Fruit fly (Drosophila melanogaster) whole organism, pupa: Measurements from ENCODE around the gene C15.

Experiments
- CG10348 ChIP-seq: fragments of 200-800 bp; sonication (Bioruptor generic); IDR thresholded peaks from 2 replicates; pipeline ENCODE4 v1.3.6; 2022; ENCODE audit warnings: missing biosample characterization, missing genetic modification characterization
- CG12605 ChIP-seq: fragments of 200-800 bp; sonication (Bioruptor generic); IDR thresholded peaks from 2 replicates; pipeline ENCODE4 v1.3.6; 2022; ENCODE audit warnings: missing biosample characterization, missing genetic modification characterization
- CG13204 ChIP-seq: fragments of 200-800 bp; sonication (Bioruptor generic); optimal IDR thresholded peaks from 2 replicates; lab custom pipeline; 2018; ENCODE audit warnings: missing biosample characterization, mild to moderate bottlenecking, missing genetic modification characterization, moderate library complexity
- CG14655 ChIP-seq: fragments of 200-800 bp; sonication (Bioruptor generic); optimal IDR thresholded peaks from 3 replicates; lab custom pipeline; 2017; ENCODE audit warnings: mild to moderate bottlenecking, missing biosample characterization, missing genetic modification reagents, missing genetic modification characterization
- CG15710 ChIP-seq: fragments of 200-800 bp; sonication (Bioruptor generic); optimal IDR thresholded peaks from 2 replicates; lab custom pipeline; 2018; ENCODE audit warnings: missing biosample characterization, mild to moderate bottlenecking, missing genetic modification characterization, moderate library complexity
- CG17806 ChIP-seq: fragments of 200-800 bp; sonication (Bioruptor generic); optimal IDR thresholded peaks from 2 replicates; lab custom pipeline; 2018; ENCODE audit warnings: missing biosample characterization, mild to moderate bottlenecking, missing genetic modification characterization, moderate library complexity
- CG32121 ChIP-seq: fragments of 200-800 bp; sonication (Bioruptor generic); IDR thresholded peaks from 2 replicates; pipeline ENCODE4 v1.3.6; 2022; ENCODE audit warnings: missing biosample characterization, missing genetic modification characterization
- CG34367 ChIP-seq: fragments of 200-800 bp; sonication (Bioruptor generic); optimal IDR thresholded peaks from 2 replicates; lab custom pipeline; 2018; ENCODE audit warnings: missing biosample characterization, mild to moderate bottlenecking, missing genetic modification characterization
- CG4496 ChIP-seq: fragments of 200-800 bp; sonication (Bioruptor generic); IDR thresholded peaks from 3 replicates; pipeline ENCODE4 v1.3.6; 2022; ENCODE audit warnings: missing biosample characterization, missing genetic modification characterization
- CG8159 ChIP-seq: fragments of 200-800 bp; sonication (Bioruptor generic); optimal IDR thresholded peaks from 3 replicates; lab custom pipeline; 2018; ENCODE audit warnings: missing biosample characterization, mild to moderate bottlenecking, missing genetic modification characterization, moderate library complexity
- CG8301 ChIP-seq: fragments of 200-800 bp; sonication (Bioruptor generic); optimal IDR thresholded peaks from 2 replicates; lab custom pipeline; 2018; ENCODE audit warnings: missing biosample characterization, mild to moderate bottlenecking, missing genetic modification characterization
- CG9948 ChIP-seq: fragments of 200-800 bp; sonication (Bioruptor generic); optimal IDR thresholded peaks from 2 replicates; lab custom pipeline; 2018; ENCODE audit warnings: missing biosample characterization, mild to moderate bottlenecking, missing genetic modification characterization, moderate library complexity
- D1 ChIP-seq: fragments of 200-800 bp; sonication (Bioruptor generic); optimal IDR thresholded peaks from 2 replicates; lab custom pipeline; 2018; ENCODE audit warnings: missing biosample characterization, mild to moderate bottlenecking, missing genetic modification characterization, moderate library complexity
- EcR ChIP-seq: fragments of 200-800 bp; sonication (Bioruptor generic); optimal IDR thresholded peaks from 3 replicates; lab custom pipeline; 2019; ENCODE audit warnings: missing biosample characterization, missing genetic modification characterization, mild to moderate bottlenecking, moderate library complexity, missing genetic modification reagents
- Ets98B ChIP-seq: fragments of 200-800 bp; sonication (Bioruptor generic); IDR thresholded peaks from 2 replicates; pipeline ENCODE4 v1.3.6; 2022; ENCODE audit warnings: missing biosample characterization, missing genetic modification characterization
- Pif1A ChIP-seq: fragments of 200-800 bp; sonication (Bioruptor generic); optimal IDR thresholded peaks from 3 replicates; lab custom pipeline; 2016; ENCODE audit warnings: missing biosample characterization, missing genetic modification characterization
- Pif1B ChIP-seq: fragments of 200-800 bp; sonication (Bioruptor generic); optimal IDR thresholded peaks from 3 replicates; lab custom pipeline; 2016; ENCODE audit warnings: missing biosample characterization, missing genetic modification characterization
- Snoo ChIP-seq: fragments of 200-800 bp; sonication (Bioruptor generic); optimal IDR thresholded peaks from 3 replicates; lab custom pipeline; 2017; ENCODE audit warnings: missing biosample characterization, mild to moderate bottlenecking, missing genetic modification characterization, inconsistent platforms
- fd96Ca ChIP-seq: fragments of 200-800 bp; sonication (Bioruptor generic); IDR thresholded peaks from 3 replicates; pipeline ENCODE4 v1.3.6; 2022; ENCODE audit warnings: missing biosample characterization, missing genetic modification characterization
- gl ChIP-seq: fragments of 200-800 bp; sonication (Bioruptor generic); optimal IDR thresholded peaks from 2 replicates; lab custom pipeline; 2018; ENCODE audit warnings: missing biosample characterization, mild to moderate bottlenecking, missing genetic modification characterization
- rn ChIP-seq: fragments of 200-800 bp; sonication (Bioruptor generic); IDR thresholded peaks from 2 replicates; pipeline ENCODE4 v1.3.6; 2022; ENCODE audit warnings: missing biosample characterization, missing genetic modification characterization

Gene C15

DNA sequence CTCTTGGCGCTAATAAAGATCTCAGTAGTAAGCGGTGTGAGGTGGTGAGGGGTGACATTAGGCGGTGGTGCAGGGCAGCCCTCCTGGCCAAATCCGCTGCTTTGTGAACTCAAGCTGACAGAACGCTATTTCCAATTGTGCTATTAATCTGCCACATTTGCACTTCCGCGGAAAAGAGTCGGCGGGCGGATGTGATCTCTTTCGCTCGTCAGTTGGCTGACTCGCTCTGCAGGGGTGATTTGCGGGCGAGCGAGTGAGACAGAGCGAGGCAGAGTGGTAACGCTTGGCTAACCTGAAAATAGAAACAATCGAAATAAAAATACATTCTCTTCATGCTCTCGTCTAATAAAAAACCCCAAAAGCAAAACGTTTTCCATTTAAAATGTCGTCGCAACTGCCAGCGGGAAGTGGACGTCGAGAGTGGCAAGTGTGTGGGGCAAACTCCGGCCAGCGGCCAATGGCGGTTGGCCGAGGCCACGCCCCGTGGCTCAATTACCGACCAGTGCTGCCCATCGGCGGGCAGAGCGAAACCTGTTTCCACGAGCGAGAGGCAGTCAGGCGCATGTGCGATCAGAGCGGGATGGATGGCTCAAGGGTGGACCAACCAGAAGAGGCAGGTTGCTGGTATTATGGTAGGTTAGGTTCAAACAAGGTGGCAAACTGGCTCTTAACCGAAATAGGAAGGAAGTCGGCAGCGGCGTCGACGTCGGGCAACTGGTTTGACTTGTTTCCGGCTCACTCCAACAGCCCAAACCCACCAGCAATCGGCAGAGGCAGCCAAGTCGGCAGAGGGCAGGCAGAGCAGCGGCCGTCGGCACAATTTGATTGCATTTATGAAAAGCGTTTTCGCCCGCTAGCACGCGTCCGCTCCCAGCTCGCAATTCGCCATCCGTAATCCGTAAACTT is at the start of gene C15:
C15 (plus strand) TSS at position 856 of the 906 bp plus-strand sequence.
- TF ChIP-seq CG17806 (no peak), CG14655 (GFP tag; lab: Kevin White, UChicago) (no peak), Pif1B (peak; percentile 63), CG8301 (tag; lab: Kevin White, UChicago) (no peak), gl (tag; lab: Kevin White, UChicago) (no peak), CG34367 (tag; lab: Kevin White, UChicago) (no peak), CG13204 (GFP tag; lab: Kevin White, UChicago) (peak; percentile 31), CG9948 (tag; lab: Kevin White, UChicago) (no peak), CG10348 (GFP tag; lab: Robert Waterston, UW) (no peak), CG32121 (GFP tag; lab: Robert Waterston, UW) (0 out of 2 replicates have a peak, but pooled peaks have one; percentile 30), EcR (GFP tag; lab: Kevin White, UChicago) (peak; percentile 39), Snoo (tag; lab: Kevin White, UChicago) (peak; percentile 2), Ets98B (GFP tag; lab: Robert Waterston, UW) (no peak; the same call in 1 of the 2 replicates), CG8159 (peak; percentile 69), CG12605 (GFP tag; lab: Robert Waterston, UW) (0 out of 2 replicates have a peak, but pooled peaks have one; percentile 11), D1 (tag; lab: Kevin White, UChicago) (no peak), CG15710 (tag; lab: Kevin White, UChicago) (no peak), CG4496 (0 out of 3 replicates have a peak, but pooled peaks have one; percentile 44), Pif1A (no peak), fd96Ca (GFP tag; lab: Robert Waterston, UW) (peak; percentile 56; the same call in 1 of the 3 replicates), rn (GFP tag; lab: Robert Waterston, UW) (no peak)

- TF ChIP-seq CG8159 = peak; percentile 46
- TF ChIP-seq Pif1B = peak; percentile 12
- TF ChIP-seq Pif1A = peak; percentile 8
- TF ChIP-seq CG17806 = no peak
- no peak for TF ChIP-seq EcR (GFP tag; lab: Kevin White, UChicago)
- TF ChIP-seq rn (GFP tag; lab: Robert Waterston, UW) = no peak
- TF ChIP-seq Snoo (tag; lab: Kevin White, UChicago) = no peak
- TF ChIP-seq CG34367 (tag; lab: Kevin White, UChicago) = peak; percentile 11
- no peak for TF ChIP-seq CG12605 (GFP tag; lab: Robert Waterston, UW)
- peak; percentile 36 for TF ChIP-seq CG14655 (GFP tag; lab: Kevin White, UChicago)
- TF ChIP-seq CG15710 (tag; lab: Kevin White, UChicago) = no peak
Observed at dm6 chr3R:21452108-21452507, 47.7 kb upstream of the C15 start.

dm6 chr3R:21456774-21457173 is 43.0 kb upstream of the C15 start:
- TF ChIP-seq Ets98B (GFP tag; lab: Robert Waterston, UW) = no peak
- TF ChIP-seq Snoo (tag; lab: Kevin White, UChicago) = no peak
- no peak for TF ChIP-seq CG15710 (tag; lab: Kevin White, UChicago)
- no peak for TF ChIP-seq fd96Ca (GFP tag; lab: Robert Waterston, UW)
- TF ChIP-seq CG9948 (tag; lab: Kevin White, UChicago) = no peak
- no peak for TF ChIP-seq EcR (GFP tag; lab: Kevin White, UChicago)
- TF ChIP-seq rn (GFP tag; lab: Robert Waterston, UW) = no peak
- TF ChIP-seq Pif1B = no peak
- no peak for TF ChIP-seq CG12605 (GFP tag; lab: Robert Waterston, UW)
- TF ChIP-seq CG17806 = no peak
- TF ChIP-seq CG14655 (GFP tag; lab: Kevin White, UChicago) = no peak
- no peak for TF ChIP-seq D1 (tag; lab: Kevin White, UChicago)
- TF ChIP-seq CG32121 (GFP tag; lab: Robert Waterston, UW) = no peak
- no peak for TF ChIP-seq CG10348 (GFP tag; lab: Robert Waterston, UW)
- TF ChIP-seq Pif1A = no peak
- no peak for TF ChIP-seq CG8301 (tag; lab: Kevin White, UChicago)

dm6 chr3R:21458445-21458844 is 41.3 kb upstream of the C15 start:
- TF ChIP-seq CG4496 = no peak
- TF ChIP-seq CG10348 (GFP tag; lab: Robert Waterston, UW) = no peak
- no peak for TF ChIP-seq CG15710 (tag; lab: Kevin White, UChicago)
- TF ChIP-seq rn (GFP tag; lab: Robert Waterston, UW) = no peak
- TF ChIP-seq Pif1B = no peak
- TF ChIP-seq Ets98B (GFP tag; lab: Robert Waterston, UW) = no peak
- no peak for TF ChIP-seq CG8301 (tag; lab: Kevin White, UChicago)
- TF ChIP-seq fd96Ca (GFP tag; lab: Robert Waterston, UW) = no peak
- no peak for TF ChIP-seq Snoo (tag; lab: Kevin White, UChicago)

DNA sequence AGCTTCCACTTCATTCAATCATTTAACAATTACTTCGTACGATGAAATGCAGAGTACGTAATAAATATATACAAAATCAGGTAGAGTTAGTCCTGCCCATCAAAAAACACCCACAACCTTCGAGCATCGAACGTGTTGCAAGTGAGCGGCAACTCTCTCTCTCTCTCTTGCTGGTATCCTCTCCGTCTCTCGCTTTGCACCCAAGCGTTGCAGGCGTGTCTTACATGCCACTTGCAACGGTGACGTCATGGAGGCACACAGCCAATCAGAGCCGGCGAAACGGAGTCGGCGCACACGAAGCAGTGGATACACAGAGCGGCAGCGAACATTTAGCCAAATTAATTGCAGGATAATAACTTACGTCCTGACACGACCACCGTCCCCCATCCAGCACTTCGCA is 39.8 kb upstream of the C15 start:
- TF ChIP-seq CG10348 (GFP tag; lab: Robert Waterston, UW) = no peak
- no peak for TF ChIP-seq CG32121 (GFP tag; lab: Robert Waterston, UW)
- no peak for TF ChIP-seq Pif1B
- TF ChIP-seq EcR (GFP tag; lab: Kevin White, UChicago) = no peak
- no peak for TF ChIP-seq Ets98B (GFP tag; lab: Robert Waterston, UW)
- no peak for TF ChIP-seq CG9948 (tag; lab: Kevin White, UChicago)
